Fruit fly (Drosophila melanogaster) whole organism, embryonic: ENCODE results near the gene CG5188.

ENCODE experiments used
- B-H1 ChIP-seq: fragments of 200-800 bp; sonication (Bioruptor generic); IDR thresholded peaks from 3 replicates; pipeline ENCODE4 v1.3.6; 2022; ENCODE audit warnings: missing biosample characterization, missing genetic modification characterization
- CG10267 ChIP-seq: fragments of 200-800 bp; sonication (Bioruptor generic); optimal IDR thresholded peaks from 2 replicates; lab custom pipeline; 2018; ENCODE audit warnings: missing biosample characterization, mild to moderate bottlenecking, missing genetic modification characterization, moderate library complexity
- CG10543 ChIP-seq: fragments of 200-800 bp; sonication (Bioruptor generic); optimal IDR thresholded peaks from 3 replicates; lab custom pipeline; 2017; ENCODE audit warnings: missing biosample characterization, mild to moderate bottlenecking, missing genetic modification characterization, moderate library complexity
- CG10979 ChIP-seq: fragments of 200-800 bp; sonication (Bioruptor generic); optimal IDR thresholded peaks from 2 replicates; lab custom pipeline; 2018; ENCODE audit warnings: missing biosample characterization, mild to moderate bottlenecking, missing genetic modification characterization, moderate library complexity
- CG12659 ChIP-seq: fragments of 200-800 bp; sonication (Bioruptor generic); optimal IDR thresholded peaks from 3 replicates; lab custom pipeline; 2017; ENCODE audit warnings: mild to moderate bottlenecking, missing biosample characterization, missing genetic modification reagents, missing genetic modification characterization
- CG14860 ChIP-seq: fragments of 200-800 bp; sonication (Bioruptor generic); IDR thresholded peaks from 3 replicates; pipeline ENCODE4 v1.3.6; 2022; ENCODE audit warnings: missing biosample characterization, missing genetic modification characterization; ENCODE audit not compliant: partially characterized antibody
- CG1603 ChIP-seq: fragments of 200-800 bp; sonication (Bioruptor generic); optimal IDR thresholded peaks from 2 replicates; lab custom pipeline; 2019; ENCODE audit warnings: missing biosample characterization, mild to moderate bottlenecking, missing genetic modification characterization, moderate library complexity
- CG16813 ChIP-seq: fragments of 200-800 bp; sonication (Bioruptor generic); IDR thresholded peaks from 3 replicates; pipeline ENCODE4 v1.3.6; 2022; ENCODE audit warnings: missing biosample characterization, missing genetic modification characterization; ENCODE audit not compliant: partially characterized antibody
- CG17829 ChIP-seq: fragments of 200-800 bp; optimal IDR thresholded peaks from 2 replicates; lab custom pipeline; 2019; ENCODE audit warnings: missing biosample characterization, mild to moderate bottlenecking, missing genetic modification characterization, moderate library complexity
- CG2116 ChIP-seq: fragments of 200-800 bp; sonication (Bioruptor generic); optimal IDR thresholded peaks from 3 replicates; lab custom pipeline; 2018; ENCODE audit warnings: missing biosample characterization, mild to moderate bottlenecking, missing genetic modification characterization
- CG30020 ChIP-seq: fragments of 200-800 bp; optimal IDR thresholded peaks from 2 replicates; lab custom pipeline; 2019; ENCODE audit warnings: missing biosample characterization, mild to moderate bottlenecking, missing genetic modification characterization, moderate library complexity
- CG3163 ChIP-seq: fragments of 200-800 bp; sonication (Bioruptor generic); optimal IDR thresholded peaks from 3 replicates; lab custom pipeline; 2016; ENCODE audit warnings: missing biosample characterization, missing genetic modification characterization
- CG6791 ChIP-seq: fragments of 200-800 bp; sonication (Bioruptor generic); IDR thresholded peaks from 3 replicates; pipeline ENCODE4 v1.3.6; 2022; ENCODE audit warnings: missing biosample characterization, missing genetic modification characterization; ENCODE audit not compliant: partially characterized antibody
- CG7963 ChIP-seq: fragments of 200-800 bp; sonication (Bioruptor generic); IDR thresholded peaks from 3 replicates; pipeline ENCODE4 v1.3.6; 2022; ENCODE audit warnings: missing biosample characterization, missing genetic modification characterization; ENCODE audit not compliant: partially characterized antibody
- CG9727 ChIP-seq: fragments of 200-800 bp; sonication (Bioruptor generic); optimal IDR thresholded peaks from 3 replicates; lab custom pipeline; 2017; ENCODE audit warnings: missing biosample characterization, mild to moderate bottlenecking, missing genetic modification characterization
- Doc3 ChIP-seq: fragments of 200-800 bp; sonication (Bioruptor generic); IDR thresholded peaks from 3 replicates; pipeline ENCODE4 v1.3.6; 2022; ENCODE audit warnings: missing biosample characterization, missing genetic modification characterization; ENCODE audit not compliant: partially characterized antibody
- Dp ChIP-seq: fragments of 200-800 bp; sonication (Bioruptor generic); optimal IDR thresholded peaks from 2 replicates; lab custom pipeline; 2018; ENCODE audit warnings: missing biosample characterization, mild to moderate bottlenecking, missing genetic modification characterization, moderate library complexity
- Dref ChIP-seq: fragments of 200-800 bp; sonication (Bioruptor generic); IDR thresholded peaks from 2 replicates; pipeline ENCODE4 v1.3.6; 2022; ENCODE audit warnings: missing biosample characterization, missing genetic modification characterization
- E2f2 ChIP-seq: fragments of 200-800 bp; sonication (Bioruptor generic); IDR thresholded peaks from 2 replicates; pipeline ENCODE4 v1.3.6; 2022; ENCODE audit warnings: missing biosample characterization, missing genetic modification characterization
- HHEX ChIP-seq: fragments of 200-800 bp; sonication (Bioruptor generic); optimal IDR thresholded peaks from 3 replicates; lab custom pipeline; 2017; ENCODE audit warnings: missing biosample characterization, mild to moderate bottlenecking, missing genetic modification characterization, missing genetic modification reagents
- HLH4C ChIP-seq: fragments of 200-800 bp; sonication (Bioruptor generic); IDR thresholded peaks from 3 replicates; pipeline ENCODE4 v1.3.6; 2022; ENCODE audit warnings: missing biosample characterization, missing genetic modification characterization; ENCODE audit not compliant: partially characterized antibody
- Max ChIP-seq: fragments of 200-800 bp; sonication (Bioruptor generic); optimal IDR thresholded peaks from 2 replicates; lab custom pipeline; 2016; ENCODE audit warnings: missing biosample characterization, mild to moderate bottlenecking, missing genetic modification characterization
- Med ChIP-seq: fragments of 200-800 bp; sonication (Bioruptor generic); peaks from one replicate; lab custom pipeline; 2016; ENCODE audit warnings: missing biosample characterization, missing genetic modification characterization, mild to moderate bottlenecking, inconsistent platforms, moderate library complexity
- Sry-δ ChIP-seq: fragments of 200-800 bp; sonication (Bioruptor generic); optimal IDR thresholded peaks from 2 replicates; lab custom pipeline; 2016; ENCODE audit warnings: missing biosample characterization, missing genetic modification characterization
- Taf1 ChIP-seq: fragments of 200-800 bp; sonication (Bioruptor generic); IDR thresholded peaks from 2 replicates; pipeline ENCODE4 v1.3.6; 2022; ENCODE audit warnings: missing biosample characterization, missing genetic modification characterization
- YL-1 ChIP-seq: fragments of 200-800 bp; sonication (Bioruptor generic); optimal IDR thresholded peaks from 3 replicates; lab custom pipeline; 2017; ENCODE audit warnings: missing biosample characterization, mild to moderate bottlenecking, missing genetic modification characterization
- al ChIP-seq: fragments of 200-800 bp; sonication (Bioruptor generic); IDR thresholded peaks from 2 replicates; pipeline ENCODE4 v1.3.6; 2022; ENCODE audit warnings: missing biosample characterization, missing genetic modification characterization
- amos ChIP-seq: fragments of 200-800 bp; sonication (Bioruptor generic); IDR thresholded peaks from 2 replicates; pipeline ENCODE4 v1.3.6; 2022; ENCODE audit warnings: missing biosample characterization, missing genetic modification characterization; ENCODE audit not compliant: partially characterized antibody
- ato ChIP-seq: fragments of 200-800 bp; sonication (Bioruptor generic); IDR thresholded peaks from 2 replicates; pipeline ENCODE4 v1.3.6; 2022; ENCODE audit warnings: missing biosample characterization, missing genetic modification characterization; ENCODE audit not compliant: partially characterized antibody
- bbx ChIP-seq: fragments of 200-800 bp; sonication (Bioruptor generic); IDR thresholded peaks from 2 replicates; pipeline ENCODE4 v1.3.6; 2022; ENCODE audit warnings: missing biosample characterization, missing genetic modification characterization; ENCODE audit not compliant: partially characterized antibody
- esg ChIP-seq: fragments of 200-800 bp; sonication (Bioruptor generic); conservative IDR thresholded peaks from 2 replicates; pipeline ENCODE4 v1.3.6; 2022; ENCODE audit warnings: missing biosample characterization, missing genetic modification characterization
- eve ChIP-seq, 2 experiments: fragments of >200 bp; optimal IDR thresholded peaks; 2 replicates each; lab custom pipeline; 2017; ENCODE audit warnings: missing biosample characterization in 2 of 2, missing genetic modification characterization in 2 of 2
- fd102C ChIP-seq: fragments of 200-800 bp; sonication (Bioruptor generic); optimal IDR thresholded peaks from 2 replicates; lab custom pipeline; 2018; ENCODE audit warnings: missing biosample characterization, mild to moderate bottlenecking, missing genetic modification characterization, moderate library complexity
- gsb-n ChIP-seq: fragments of 200-800 bp; sonication (Bioruptor generic); optimal IDR thresholded peaks from 3 replicates; lab custom pipeline; 2018; ENCODE audit warnings: missing biosample characterization, mild to moderate bottlenecking, missing genetic modification characterization
- hb ChIP-seq: fragments of 200-800 bp; sonication (Bioruptor generic); IDR thresholded peaks from 3 replicates; pipeline ENCODE4 v1.3.6; 2022; ENCODE audit warnings: missing biosample characterization, missing genetic modification characterization; ENCODE audit not compliant: partially characterized antibody
- hbn ChIP-seq: fragments of 200-800 bp; sonication (Bioruptor generic); IDR thresholded peaks from 2 replicates; pipeline ENCODE4 v1.3.6; 2022; ENCODE audit warnings: missing biosample characterization, missing genetic modification characterization; ENCODE audit not compliant: partially characterized antibody
- hkb ChIP-seq, 2 experiments: fragments of 200-800 bp in 1 of 2; fragments of >200 bp in 1 of 2; sonication (Bioruptor generic) in 1 of 2; IDR thresholded peaks in 1 of 2; optimal IDR thresholded peaks in 1 of 2; 2 replicates each; pipeline versions ENCODE4 v1.3.6 to Lab custom; 2017 to 2022; ENCODE audit warnings: missing biosample characterization in 1 of 2, missing genetic modification characterization in 1 of 2
- inv ChIP-seq: fragments of 200-800 bp; sonication (Bioruptor generic); IDR thresholded peaks from 2 replicates; pipeline ENCODE4 v1.3.6; 2022; ENCODE audit warnings: missing biosample characterization, missing genetic modification characterization; ENCODE audit not compliant: partially characterized antibody
- nerfin-2 ChIP-seq: fragments of 200-800 bp; sonication (Bioruptor generic); IDR thresholded peaks from 2 replicates; pipeline ENCODE4 v1.3.6; 2022; ENCODE audit warnings: missing biosample characterization, missing genetic modification characterization; ENCODE audit not compliant: partially characterized antibody
- onecut ChIP-seq: fragments of 200-800 bp; sonication (Bioruptor generic); IDR thresholded peaks from 2 replicates; pipeline ENCODE4 v1.3.6; 2022; ENCODE audit warnings: missing biosample characterization, missing genetic modification characterization
- pfk ChIP-seq: fragments of 200-800 bp; sonication (Bioruptor generic); optimal IDR thresholded peaks from 2 replicates; lab custom pipeline; 2018; ENCODE audit warnings: missing biosample characterization, mild to moderate bottlenecking, missing genetic modification characterization, moderate library complexity
- rib ChIP-seq: fragments of 200-800 bp; sonication (Bioruptor generic); IDR thresholded peaks from 2 replicates; pipeline ENCODE4 v1.3.6; 2022; ENCODE audit warnings: missing biosample characterization, missing genetic modification characterization
- sna ChIP-seq: fragments of 200-800 bp; sonication (Bioruptor generic); IDR thresholded peaks from 2 replicates; pipeline ENCODE4 v1.3.6; 2022; ENCODE audit warnings: missing biosample characterization, missing genetic modification characterization; ENCODE audit not compliant: partially characterized antibody
- tin ChIP-seq: fragments of 200-800 bp; sonication (Bioruptor generic); optimal IDR thresholded peaks from 3 replicates; lab custom pipeline; 2016; ENCODE audit warnings: missing biosample characterization, missing genetic modification characterization
- tna ChIP-seq: fragments of 200-800 bp; sonication (Bioruptor generic); IDR thresholded peaks from 2 replicates; pipeline ENCODE4 v1.3.6; 2022; ENCODE audit warnings: missing biosample characterization, missing genetic modification characterization; ENCODE audit not compliant: partially characterized antibody
- vnd ChIP-seq: fragments of 200-800 bp; sonication (Bioruptor generic); IDR thresholded peaks from 3 replicates; pipeline ENCODE4 v1.3.6; 2022; ENCODE audit warnings: missing biosample characterization, missing genetic modification characterization; ENCODE audit not compliant: partially characterized antibody
- zen2 ChIP-seq: fragments of 200-800 bp; sonication (Bioruptor generic); IDR thresholded peaks from 3 replicates; pipeline ENCODE4 v1.3.6; 2022; ENCODE audit warnings: missing biosample characterization, missing genetic modification characterization; ENCODE audit not compliant: partially characterized antibody

CG5188 gene

dm6 chr2L:10418981-10419380 lies 9.6 kb upstream of the CG5188 start, which contains the start of gene RfC3:
TSS of gene RfC3 (plus strand) at chr2L:10419190.
- peak; percentile 96 for TF ChIP-seq zen2 (GFP tag; lab: Robert Waterston, UW)
- TF ChIP-seq E2f2, result peak; percentile 90
- peak; percentile 89 for TF ChIP-seq CG6791
- peak; percentile 76; the same call in 1 of the 2 replicates for TF ChIP-seq amos (GFP tag; lab: Robert Waterston, UW)
- no peak for TF ChIP-seq Taf1
- TF ChIP-seq CG30020 (tag; lab: Kevin White, UChicago), result peak; percentile 92
- peak; percentile 2 for TF ChIP-seq CG17829
- TF ChIP-seq CG14860 (GFP tag; lab: Robert Waterston, UW), result peak; percentile 91
- peak; percentile 92 for TF ChIP-seq Dp (GFP tag; lab: Kevin White, UChicago)
- no peak for TF ChIP-seq al (GFP tag; lab: Robert Waterston, UW)
- TF ChIP-seq hkb (optimal IDR thresholded peaks at IDR 0.05; lab: Kevin White, UChicago), result no peak
- TF ChIP-seq hkb (GFP tag; IDR thresholded peaks at IDR 0.05; lab: Robert Waterston, UW), result no peak
- TF ChIP-seq tin, result no peak
- no peak for TF ChIP-seq eve (GFP tag; optimal IDR thresholded peaks at IDR 0.05; lab: Kevin White, UChicago)
- TF ChIP-seq nerfin-2 (GFP tag; lab: Robert Waterston, UW), result peak; percentile 94
- peak; percentile 79 for TF ChIP-seq hbn
- TF ChIP-seq CG9727, result no peak
- no peak for TF ChIP-seq CG10543 (GFP tag; lab: Kevin White, UChicago)
- TF ChIP-seq fd102C (GFP tag; lab: Kevin White, UChicago), result no peak
- TF ChIP-seq inv (GFP tag; lab: Robert Waterston, UW), result peak; percentile 89
- no peak for TF ChIP-seq HHEX (GFP tag; lab: Kevin White, UChicago)
- TF ChIP-seq Dref (GFP tag; lab: Robert Waterston, UW), result peak; percentile 95
- peak; percentile 79 for TF ChIP-seq sna (GFP tag; lab: Robert Waterston, UW)
- peak; percentile 95 for TF ChIP-seq bbx
- peak; percentile 97 for TF ChIP-seq tna (GFP tag; lab: Robert Waterston, UW)
- TF ChIP-seq CG1603, result peak; percentile 99
- TF ChIP-seq gsb-n (tag; lab: Kevin White, UChicago), result no peak
- TF ChIP-seq Med (GFP tag; lab: Kevin White, UChicago), result peak; percentile 54
- peak; percentile 48 for TF ChIP-seq pfk (GFP tag; lab: Kevin White, UChicago)
- TF ChIP-seq YL-1, result peak; percentile 38
- peak; percentile 54; the same call in 1 of the 2 replicates for TF ChIP-seq onecut
- peak; percentile 80 for TF ChIP-seq hb (GFP tag; lab: Robert Waterston, UW)
- 0 out of 2 replicates have a peak, but pooled peaks have one; percentile 11 for TF ChIP-seq rib
- TF ChIP-seq CG7963 (GFP tag; lab: Robert Waterston, UW), result peak; percentile 94
- TF ChIP-seq CG12659, result peak; percentile 7
- no peak for TF ChIP-seq CG3163 (GFP tag; lab: Kevin White, UChicago)
- TF ChIP-seq B-H1 (GFP tag; lab: Robert Waterston, UW), result no peak
- peak; percentile 94 for TF ChIP-seq CG2116 (GFP tag; lab: Kevin White, UChicago)
- TF ChIP-seq CG10267 (tag; lab: Kevin White, UChicago), result peak; percentile 21
- peak; percentile 94 for TF ChIP-seq ato (GFP tag; lab: Robert Waterston, UW)
- peak; percentile 31 for TF ChIP-seq Sry-δ (GFP tag; lab: Kevin White, UChicago)
- peak; percentile 87 for TF ChIP-seq vnd
- peak; percentile 28 for TF ChIP-seq Max
- TF ChIP-seq CG10979 (tag; lab: Kevin White, UChicago), result no peak
- peak; percentile 72; the same call in 2 of the 3 replicates for TF ChIP-seq CG16813 (GFP tag; lab: Robert Waterston, UW)
- TF ChIP-seq Doc3, result peak; percentile 75
- no peak for TF ChIP-seq esg (GFP tag; lab: Robert Waterston, UW)
- TF ChIP-seq HLH4C, result peak; percentile 98
